Fruit fly (Drosophila melanogaster) whole organism, embryonic: ENCODE measurements around the gene Rpp20.

ENCODE experiments used
- B-H2 ChIP-seq: fragments of 200-800 bp; sonication (Bioruptor generic); optimal IDR thresholded peaks from 2 replicates; lab custom pipeline; 2018; ENCODE audit warnings: missing biosample characterization, mild to moderate bottlenecking, missing genetic modification characterization
- BEAF-32 ChIP-seq: fragments of 200-800 bp; sonication (Bioruptor generic); optimal IDR thresholded peaks from 3 replicates; lab custom pipeline; 2017; ENCODE audit warnings: missing biosample characterization, missing genetic modification characterization, mild to moderate bottlenecking, moderate library complexity, missing genetic modification reagents
- CG10267 ChIP-seq: fragments of 200-800 bp; sonication (Bioruptor generic); optimal IDR thresholded peaks from 2 replicates; lab custom pipeline; 2018; ENCODE audit warnings: missing biosample characterization, mild to moderate bottlenecking, missing genetic modification characterization, moderate library complexity
- CG12659 ChIP-seq: fragments of 200-800 bp; sonication (Bioruptor generic); optimal IDR thresholded peaks from 3 replicates; lab custom pipeline; 2017; ENCODE audit warnings: mild to moderate bottlenecking, missing biosample characterization, missing genetic modification reagents, missing genetic modification characterization
- CG14710 ChIP-seq: fragments of 200-800 bp; sonication (Bioruptor generic); optimal IDR thresholded peaks from 3 replicates; lab custom pipeline; 2019; ENCODE audit warnings: missing biosample characterization, mild to moderate bottlenecking, missing genetic modification characterization, moderate library complexity
- CG15479 ChIP-seq: fragments of 200-800 bp; sonication (Bioruptor generic); optimal IDR thresholded peaks from 3 replicates; lab custom pipeline; 2019; ENCODE audit warnings: missing biosample characterization, mild to moderate bottlenecking, missing genetic modification characterization, moderate library complexity
- CG15696 ChIP-seq: fragments of 200-800 bp; sonication (Bioruptor generic); optimal IDR thresholded peaks from 2 replicates; lab custom pipeline; 2019; ENCODE audit warnings: missing biosample characterization, mild to moderate bottlenecking, missing genetic modification characterization, moderate library complexity
- CG17186 ChIP-seq: fragments of 200-800 bp; sonication (Bioruptor generic); optimal IDR thresholded peaks from 3 replicates; lab custom pipeline; 2017; ENCODE audit warnings: missing biosample characterization, missing genetic modification reagents, missing genetic modification characterization
- CG2678 ChIP-seq: fragments of 200-800 bp; sonication (Bioruptor generic); optimal IDR thresholded peaks from 3 replicates; lab custom pipeline; 2019; ENCODE audit warnings: missing biosample characterization, mild to moderate bottlenecking, missing genetic modification characterization, moderate library complexity
- CG30020 ChIP-seq: fragments of 200-800 bp; optimal IDR thresholded peaks from 2 replicates; lab custom pipeline; 2019; ENCODE audit warnings: missing biosample characterization, mild to moderate bottlenecking, missing genetic modification characterization, moderate library complexity
- CG3163 ChIP-seq: fragments of 200-800 bp; sonication (Bioruptor generic); optimal IDR thresholded peaks from 3 replicates; lab custom pipeline; 2016; ENCODE audit warnings: missing biosample characterization, missing genetic modification characterization
- CG3281 ChIP-seq: fragments of 200-800 bp; sonication (Bioruptor generic); optimal IDR thresholded peaks from 3 replicates; lab custom pipeline; 2017; ENCODE audit warnings: missing biosample characterization, mild to moderate bottlenecking, missing genetic modification characterization
- CG34224 ChIP-seq: fragments of 200-800 bp; sonication (Bioruptor generic); IDR thresholded peaks from 3 replicates; pipeline ENCODE4 v1.3.6; 2022; ENCODE audit warnings: missing biosample characterization, missing genetic modification characterization; ENCODE audit not compliant: partially characterized antibody
- CG4820 ChIP-seq: fragments of 200-800 bp; sonication (Bioruptor generic); optimal IDR thresholded peaks from 3 replicates; lab custom pipeline; 2016; ENCODE audit warnings: missing biosample characterization, missing genetic modification characterization
- CG9797 ChIP-seq: fragments of 200-800 bp; sonication (Bioruptor generic); optimal IDR thresholded peaks from 3 replicates; lab custom pipeline; 2018; ENCODE audit warnings: missing biosample characterization, mild to moderate bottlenecking, missing genetic modification characterization
- D19A ChIP-seq: fragments of 200-800 bp; optimal IDR thresholded peaks from 3 replicates; lab custom pipeline; 2019; ENCODE audit warnings: missing biosample characterization, mild to moderate bottlenecking, missing genetic modification characterization, moderate library complexity
- Dbx ChIP-seq: fragments of 200-800 bp; sonication (Bioruptor generic); IDR thresholded peaks from 3 replicates; pipeline ENCODE4 v1.3.6; 2022; ENCODE audit warnings: missing biosample characterization, missing genetic modification characterization
- Dek ChIP-seq: fragments of 200-800 bp; sonication (Bioruptor generic); optimal IDR thresholded peaks from 3 replicates; lab custom pipeline; 2019; ENCODE audit warnings: missing biosample characterization, mild to moderate bottlenecking, missing genetic modification characterization, moderate library complexity
- Dip3 ChIP-seq: fragments of 200-800 bp; sonication (Bioruptor generic); optimal IDR thresholded peaks from 3 replicates; lab custom pipeline; 2016; ENCODE audit warnings: missing biosample characterization, missing genetic modification characterization
- Dref ChIP-seq: fragments of 200-800 bp; sonication (Bioruptor generic); IDR thresholded peaks from 2 replicates; pipeline ENCODE4 v1.3.6; 2022; ENCODE audit warnings: missing biosample characterization, missing genetic modification characterization
- E2f2 ChIP-seq: fragments of 200-800 bp; sonication (Bioruptor generic); IDR thresholded peaks from 2 replicates; pipeline ENCODE4 v1.3.6; 2022; ENCODE audit warnings: missing biosample characterization, missing genetic modification characterization
- HLH4C ChIP-seq: fragments of 200-800 bp; sonication (Bioruptor generic); IDR thresholded peaks from 3 replicates; pipeline ENCODE4 v1.3.6; 2022; ENCODE audit warnings: missing biosample characterization, missing genetic modification characterization; ENCODE audit not compliant: partially characterized antibody
- Hand ChIP-seq: fragments of 200-800 bp; sonication (Bioruptor generic); optimal IDR thresholded peaks from 2 replicates; lab custom pipeline; 2017; ENCODE audit warnings: mild to moderate bottlenecking, missing biosample characterization, missing genetic modification reagents, missing genetic modification characterization
- HmgZ ChIP-seq: fragments of 200-800 bp; sonication (Bioruptor generic); optimal IDR thresholded peaks from 2 replicates; lab custom pipeline; 2018; ENCODE audit warnings: missing biosample characterization, mild to moderate bottlenecking, missing genetic modification characterization
- Hmx ChIP-seq: fragments of 200-800 bp; sonication (Bioruptor generic); optimal IDR thresholded peaks from 2 replicates; lab custom pipeline; 2016; ENCODE audit warnings: missing biosample characterization, missing genetic modification characterization
- Lim3 ChIP-seq: fragments of 200-800 bp; sonication (Bioruptor generic); IDR thresholded peaks from 2 replicates; pipeline ENCODE4 v1.3.6; 2022; ENCODE audit warnings: missing biosample characterization, missing genetic modification characterization
- MBD-R2 ChIP-seq: fragments of 200-800 bp; sonication (Bioruptor generic); IDR thresholded peaks from 2 replicates; pipeline ENCODE4 v1.3.6; 2022; ENCODE audit warnings: missing biosample characterization, missing genetic modification characterization
- Mad ChIP-seq: fragments of 200-800 bp; sonication (Bioruptor generic); optimal IDR thresholded peaks from 2 replicates; lab custom pipeline; 2016; ENCODE audit warnings: missing biosample characterization, missing genetic modification characterization
- Max ChIP-seq: fragments of 200-800 bp; sonication (Bioruptor generic); optimal IDR thresholded peaks from 2 replicates; lab custom pipeline; 2016; ENCODE audit warnings: missing biosample characterization, mild to moderate bottlenecking, missing genetic modification characterization
- Med ChIP-seq: fragments of 200-800 bp; sonication (Bioruptor generic); peaks from one replicate; lab custom pipeline; 2016; ENCODE audit warnings: missing biosample characterization, missing genetic modification characterization, mild to moderate bottlenecking, inconsistent platforms, moderate library complexity
- Mrtf ChIP-seq: fragments of 200-800 bp; sonication (Bioruptor generic); IDR thresholded peaks from 3 replicates; pipeline ENCODE4 v1.3.6; 2022; ENCODE audit warnings: missing biosample characterization, missing genetic modification characterization
- NC2β ChIP-seq: fragments of 200-800 bp; sonication (Bioruptor generic); optimal IDR thresholded peaks from 2 replicates; lab custom pipeline; 2016; ENCODE audit warnings: missing biosample characterization, missing genetic modification characterization
- Opbp ChIP-seq: fragments of 200-800 bp; sonication (Bioruptor generic); IDR thresholded peaks from 3 replicates; pipeline ENCODE4 v1.3.6; 2022; ENCODE audit warnings: missing biosample characterization, missing genetic modification characterization; ENCODE audit not compliant: partially characterized antibody
- Rfx ChIP-seq: fragments of 200-800 bp; sonication (Bioruptor generic); IDR thresholded peaks from 2 replicates; pipeline ENCODE4 v1.3.6; 2022; ENCODE audit warnings: missing biosample characterization, missing genetic modification characterization
- Sin3A ChIP-seq: fragments of >200 bp; optimal IDR thresholded peaks from 2 replicates; lab custom pipeline; 2018
- bbx ChIP-seq: fragments of 200-800 bp; sonication (Bioruptor generic); IDR thresholded peaks from 2 replicates; pipeline ENCODE4 v1.3.6; 2022; ENCODE audit warnings: missing biosample characterization, missing genetic modification characterization; ENCODE audit not compliant: partially characterized antibody
- dan ChIP-seq: fragments of 200-800 bp; sonication (Bioruptor generic); IDR thresholded peaks from 2 replicates; pipeline ENCODE4 v1.3.6; 2022; ENCODE audit warnings: missing biosample characterization, missing genetic modification characterization
- dpn ChIP-seq, 2 experiments: fragments of 200-800 bp; sonication (Bioruptor generic); optimal IDR thresholded peaks; 3 replicates each; lab custom pipeline; 2016; ENCODE audit warnings: missing biosample characterization in 2 of 2, missing genetic modification characterization in 2 of 2
- fd3F ChIP-seq: fragments of 200-800 bp; sonication (Bioruptor generic); optimal IDR thresholded peaks from 2 replicates; lab custom pipeline; 2018; ENCODE audit warnings: missing biosample characterization, mild to moderate bottlenecking, missing genetic modification characterization, moderate library complexity
- gfzf ChIP-seq: fragments of 200-800 bp; sonication (Bioruptor generic); optimal IDR thresholded peaks from 2 replicates; lab custom pipeline; 2016; ENCODE audit warnings: missing biosample characterization, mild to moderate bottlenecking, missing genetic modification characterization, moderate library complexity
- hbn ChIP-seq: fragments of 200-800 bp; sonication (Bioruptor generic); IDR thresholded peaks from 2 replicates; pipeline ENCODE4 v1.3.6; 2022; ENCODE audit warnings: missing biosample characterization, missing genetic modification characterization; ENCODE audit not compliant: partially characterized antibody
- p53 ChIP-seq: fragments of 200-800 bp; sonication (Bioruptor generic); optimal IDR thresholded peaks from 2 replicates; lab custom pipeline; 2016; ENCODE audit warnings: missing biosample characterization, missing genetic modification characterization
- pan ChIP-seq, 4 experiments: fragments of >200 bp in 3 of 4; fragments of 200-800 bp in 1 of 4; sonication (Bioruptor generic) in 1 of 4; optimal IDR thresholded peaks in 3 of 4; IDR thresholded peaks in 1 of 4; 2 replicates each; pipeline versions ENCODE4 v1.3.6 to Lab custom; 2017 to 2022; ENCODE audit warnings: missing biosample characterization in 2 of 4, missing genetic modification characterization in 2 of 4, mixed read lengths in 1 of 4
- scrt ChIP-seq: fragments of 200-800 bp; sonication (Bioruptor generic); optimal IDR thresholded peaks from 2 replicates; lab custom pipeline; 2018; ENCODE audit warnings: missing biosample characterization, mild to moderate bottlenecking, missing genetic modification characterization, moderate library complexity
- sens ChIP-seq: fragments of 200-800 bp; sonication (Bioruptor generic); peaks from one replicate; lab custom pipeline; 2016; ENCODE audit warnings: missing biosample characterization, missing genetic modification characterization
- sqz ChIP-seq: fragments of 200-800 bp; sonication (Bioruptor generic); optimal IDR thresholded peaks from 3 replicates; lab custom pipeline; 2018; ENCODE audit warnings: missing biosample characterization, mild to moderate bottlenecking, missing genetic modification characterization
- sr ChIP-seq: fragments of 200-800 bp; sonication (Bioruptor generic); IDR thresholded peaks from 3 replicates; pipeline ENCODE4 v1.3.6; 2022; ENCODE audit warnings: missing biosample characterization, missing genetic modification characterization
- stc ChIP-seq: fragments of 200-800 bp; sonication (Bioruptor generic); IDR thresholded peaks from 2 replicates; pipeline ENCODE4 v1.3.6; 2022; ENCODE audit warnings: missing biosample characterization, missing genetic modification characterization
- tna ChIP-seq: fragments of 200-800 bp; sonication (Bioruptor generic); IDR thresholded peaks from 2 replicates; pipeline ENCODE4 v1.3.6; 2022; ENCODE audit warnings: missing biosample characterization, missing genetic modification characterization; ENCODE audit not compliant: partially characterized antibody
- tx ChIP-seq: fragments of 200-800 bp; sonication (Bioruptor generic); optimal IDR thresholded peaks from 2 replicates; lab custom pipeline; 2016; ENCODE audit warnings: missing biosample characterization, missing genetic modification characterization

Gene Rpp20

DNA sequence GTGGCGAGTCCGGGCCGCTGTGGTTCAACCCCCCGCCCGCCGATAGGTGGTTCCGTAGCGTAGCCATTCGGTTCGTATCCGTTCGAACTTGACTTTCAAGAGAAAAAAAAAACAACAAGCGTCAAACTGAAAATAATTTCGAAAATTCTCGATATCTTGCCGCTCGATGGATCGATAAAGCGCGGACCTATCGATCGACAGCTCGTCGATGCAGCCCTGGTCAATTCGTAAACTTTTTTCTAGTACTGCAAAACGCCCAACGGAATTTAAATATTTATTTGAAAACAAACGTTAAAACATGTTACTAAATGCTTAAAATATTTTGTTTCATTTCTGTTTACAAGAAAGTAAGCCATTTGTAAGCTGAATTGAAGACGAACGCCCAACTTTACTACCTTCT, 17.9 kb downstream of the Rpp20 start (continued):
- TF ChIP-seq Max (no peak), scrt (no peak), CG14710 (tag; lab: Kevin White, UChicago) (peak; percentile 42), CG2678 (tag; lab: Kevin White, UChicago) (no peak), sr (no peak), Dip3 (GFP tag; lab: Kevin White, UChicago) (peak; percentile 14), CG3281 (GFP tag; lab: Kevin White, UChicago) (no peak), B-H2 (GFP tag; lab: Kevin White, UChicago) (no peak), Sin3A (lab: Kevin White, UChicago) (peak; percentile 28), CG34224 (GFP tag; lab: Robert Waterston, UW) (peak; percentile 38; the same call in 2 of the 3 replicates), Mad (GFP tag; lab: Kevin White, UChicago) (no peak), D19A (tag; lab: Kevin White, UChicago) (no peak), Hmx (GFP tag; lab: Kevin White, UChicago) (no peak), sqz (GFP tag; lab: Kevin White, UChicago) (no peak), Dref (GFP tag; lab: Robert Waterston, UW) (peak; percentile 90), CG10267 (tag; lab: Kevin White, UChicago) (peak; percentile 97), fd3F (GFP tag; lab: Kevin White, UChicago) (no peak), stc (GFP tag; lab: Robert Waterston, UW) (no peak), Med (GFP tag; lab: Kevin White, UChicago) (peak; percentile 86), CG4820 (no peak), NC2β (GFP tag; lab: Kevin White, UChicago) (peak; percentile 22), CG3163 (GFP tag; lab: Kevin White, UChicago) (peak; percentile 10), CG15479 (GFP tag; lab: Kevin White, UChicago) (no peak), Rfx (GFP tag; lab: Robert Waterston, UW) (peak; percentile 28; the same call in 1 of the 2 replicates), Hand (GFP tag; lab: Kevin White, UChicago) (no peak), HLH4C (GFP tag; lab: Robert Waterston, UW) (peak; percentile 48; the same call in 2 of the 3 replicates), sens (GFP tag; lab: Kevin White, UChicago) (peak; percentile 83), BEAF-32 (GFP tag; lab: Kevin White, UChicago) (peak; percentile 72), p53 (no peak), bbx (GFP tag; lab: Robert Waterston, UW) (peak; percentile 65), Dbx (GFP tag; lab: Robert Waterston, UW) (no peak), tx (GFP tag; lab: Kevin White, UChicago) (no peak), MBD-R2 (GFP tag; lab: Robert Waterston, UW) (peak; percentile 50), Dek (no peak), Mrtf (GFP tag; lab: Robert Waterston, UW) (no peak), Lim3 (GFP tag; lab: Robert Waterston, UW) (no peak), CG17186 (peak; percentile 8), tna (peak; percentile 46; the same call in 1 of the 2 replicates), gfzf (GFP tag; lab: Kevin White, UChicago) (peak; percentile 22), HmgZ (tag; lab: Kevin White, UChicago) (peak; percentile 49), Opbp (GFP tag; lab: Robert Waterston, UW) (peak; percentile 52; the same call in 1 of the 3 replicates), CG15696 (tag; lab: Kevin White, UChicago) (no peak), CG30020 (tag; lab: Kevin White, UChicago) (no peak), E2f2 (GFP tag; lab: Robert Waterston, UW) (peak; percentile 96), hbn (peak; percentile 55; the same call in 1 of the 2 replicates), dpn (GFP tag; optimal IDR thresholded peaks at IDR 0.05; lab: Kevin White, UChicago) (peak in 1 of 2 experiments; percentile 2), CG9797 (peak; percentile 33), CG12659 (GFP tag; lab: Kevin White, UChicago) (peak; percentile 10), dan (GFP tag; lab: Robert Waterston, UW) (no peak), pan (optimal IDR thresholded peaks at IDR 0.05; lab: Kevin White, UChicago) (no peak), pan (GFP tag; optimal IDR thresholded peaks at IDR 0.05 in 1 of 2, IDR thresholded peaks at IDR 0.05 in 1 of 2) (no peak)
